Worm (Caenorhabditis elegans): ENCODE measurements around the gene C18D11.10.
A peak's percentile ranks its signal among the peaks of the same experiment; 100 is the strongest.
"Not testable (repeated sequence)": the region's sequence is repeated elsewhere in the genome, so short reads cannot be mapped to it uniquely, and the experiment has no call there.

The C18D11.10 gene

ce11 chrIII:11807418-11807817 lies at the start of gene C18D11.10:
Gene C18D11.10, plus strand, starts transcription at chrIII:11807718.
- TF ChIP-seq lin-15B (tag; optimal IDR thresholded peaks at IDR 0.05): no peak
- no peak for TF ChIP-seq nhr-43 (tag; optimal IDR thresholded peaks at IDR 0.05; ENCODE audit: poor library complexity, severe bottlenecking)
- no peak for TF ChIP-seq aly-2 (tag; optimal IDR thresholded peaks at IDR 0.05)
- no peak for TF ChIP-seq nhr-28 (tag; optimal IDR thresholded peaks at IDR 0.05)
- no peak for TF ChIP-seq fos-1 (tag; optimal IDR thresholded peaks at IDR 0.05)
- TF ChIP-seq nhr-11 (tag; optimal IDR thresholded peaks at IDR 0.05): no peak
- TF ChIP-seq mml-1 (tag; optimal IDR thresholded peaks at IDR 0.05): no peak

- no peak for TF ChIP-seq zag-1 (tag; optimal IDR thresholded peaks at IDR 0.05)
- no peak for TF ChIP-seq R02D3.7 (tag; optimal IDR thresholded peaks at IDR 0.05)
- no peak for TF ChIP-seq ceh-16 (tag; optimal IDR thresholded peaks at IDR 0.05)
- TF ChIP-seq jun-1 (tag; optimal IDR thresholded peaks at IDR 0.05): no peak
- no peak for TF ChIP-seq ceh-28 (tag; optimal IDR thresholded peaks at IDR 0.05)
- TF ChIP-seq egl-5 (tag; optimal IDR thresholded peaks at IDR 0.05): no peak
- TF ChIP-seq elt-3 (tag; optimal IDR thresholded peaks at IDR 0.05): no peak
- TF ChIP-seq skn-1 (tag; optimal IDR thresholded peaks at IDR 0.05): no peak
- no peak for TF ChIP-seq ceh-82 (tag; optimal IDR thresholded peaks at IDR 0.05)
- no peak for TF ChIP-seq nhr-76 (tag; optimal IDR thresholded peaks at IDR 0.05)
- TF ChIP-seq pqm-1 (tag; optimal IDR thresholded peaks at IDR 0.05): no peak
- TF ChIP-seq pha-4 (tag; optimal IDR thresholded peaks at IDR 0.05): no peak
- no peak for TF ChIP-seq lin-15B (tag; optimal IDR thresholded peaks at IDR 0.05)
These were observed 49.6 kb upstream of the C18D11.10 start for ce11 chrIII:11757892-11758291.

ce11 chrIII:11760634-11761033 lies 46.9 kb upstream of the C18D11.10 start:
- TF ChIP-seq ceh-82 (tag; optimal IDR thresholded peaks at IDR 0.05) (no peak), nhr-76 (tag; optimal IDR thresholded peaks at IDR 0.05) (no peak), ceh-9 (tag; optimal IDR thresholded peaks at IDR 0.05) (no peak), jun-1 (tag; optimal IDR thresholded peaks at IDR 0.05) (no peak), elt-1 (tag; optimal IDR thresholded peaks at IDR 0.05) (no peak), elt-3 (tag; optimal IDR thresholded peaks at IDR 0.05) (no peak), eor-1 (tag; optimal IDR thresholded peaks at IDR 0.05) (no peak), lin-15B (tag; optimal IDR thresholded peaks at IDR 0.05) (no peak), ZK546.5 (tag; optimal IDR thresholded peaks at IDR 0.05) (no peak), unc-39 (tag; optimal IDR thresholded peaks at IDR 0.05) (no peak), fos-1 (tag; optimal IDR thresholded peaks at IDR 0.05) (no peak), zag-1 (tag; optimal IDR thresholded peaks at IDR 0.05) (no peak), ztf-11 (tag; optimal IDR thresholded peaks at IDR 0.05) (no peak)

- TF ChIP-seq unc-39, daf-12, tbx-2 (tag; optimal IDR thresholded peaks at IDR 0.05): not testable (repeated sequence)
These were observed 33.9 kb upstream of the C18D11.10 start, which contains the start of gene gbf-1 for ce11 chrIII:11773581-11773980. Gene gbf-1, minus strand, starts transcription at chrIII:11773681.

- peak; percentile 28 for TF ChIP-seq nhr-25 (tag; optimal IDR thresholded peaks at IDR 0.05)
- no peak for TF ChIP-seq R02D3.7 (tag; optimal IDR thresholded peaks at IDR 0.05)
- peak; percentile 22 for TF ChIP-seq egl-5 (tag; optimal IDR thresholded peaks at IDR 0.05)
- peak; percentile 70 for TF ChIP-seq pha-4 (tag; optimal IDR thresholded peaks at IDR 0.05)
- TF ChIP-seq ztf-4 (tag; optimal IDR thresholded peaks at IDR 0.05): no peak
- peak; percentile 29 for TF ChIP-seq lin-15B (tag; optimal IDR thresholded peaks at IDR 0.05)
- TF ChIP-seq snpc-4 (tag; optimal IDR thresholded peaks at IDR 0.05): peak; percentile 44
- TF ChIP-seq nhr-67 (tag; optimal IDR thresholded peaks at IDR 0.05): no peak
- TF ChIP-seq nfya-1 (tag; optimal IDR thresholded peaks at IDR 0.05; ENCODE audit: insufficient read depth): peak; percentile 58
- peak; percentile 68 for TF ChIP-seq nhr-23 (tag; optimal IDR thresholded peaks at IDR 0.05)
These were observed 33.0 kb upstream of the C18D11.10 start, which contains the start of gene immp-1 for ce11 chrIII:11774508-11775000. Gene immp-1, plus strand, starts transcription at chrIII:11774950.

- no peak for TF ChIP-seq fkh-10 (GFP tag; optimal IDR thresholded peaks at IDR 0.05)
- TF ChIP-seq egl-27 (tag; optimal IDR thresholded peaks at IDR 0.05): no peak
- TF ChIP-seq lin-15B (tag; optimal IDR thresholded peaks at IDR 0.05): no peak
- no peak for TF ChIP-seq nhr-25 (tag; optimal IDR thresholded peaks at IDR 0.05)
- TF ChIP-seq ama-1 (optimal IDR thresholded peaks at IDR 0.05): no peak
- no peak for TF ChIP-seq R02D3.7 (tag; optimal IDR thresholded peaks at IDR 0.05)
- no peak for TF ChIP-seq ZK546.5 (tag; optimal IDR thresholded peaks at IDR 0.05)
- no peak for TF ChIP-seq nhr-77 (tag; optimal IDR thresholded peaks at IDR 0.05)
- no peak for TF ChIP-seq nhr-11 (tag; optimal IDR thresholded peaks at IDR 0.05)
- TF ChIP-seq nhr-67 (tag; optimal IDR thresholded peaks at IDR 0.05): no peak
These were observed 30.2 kb upstream of the C18D11.10 start, which contains the start of gene mdt-21 for ce11 chrIII:11777321-11777720. Gene mdt-21, plus strand, starts transcription at chrIII:11777621.
